In the genomic region with DNA sequence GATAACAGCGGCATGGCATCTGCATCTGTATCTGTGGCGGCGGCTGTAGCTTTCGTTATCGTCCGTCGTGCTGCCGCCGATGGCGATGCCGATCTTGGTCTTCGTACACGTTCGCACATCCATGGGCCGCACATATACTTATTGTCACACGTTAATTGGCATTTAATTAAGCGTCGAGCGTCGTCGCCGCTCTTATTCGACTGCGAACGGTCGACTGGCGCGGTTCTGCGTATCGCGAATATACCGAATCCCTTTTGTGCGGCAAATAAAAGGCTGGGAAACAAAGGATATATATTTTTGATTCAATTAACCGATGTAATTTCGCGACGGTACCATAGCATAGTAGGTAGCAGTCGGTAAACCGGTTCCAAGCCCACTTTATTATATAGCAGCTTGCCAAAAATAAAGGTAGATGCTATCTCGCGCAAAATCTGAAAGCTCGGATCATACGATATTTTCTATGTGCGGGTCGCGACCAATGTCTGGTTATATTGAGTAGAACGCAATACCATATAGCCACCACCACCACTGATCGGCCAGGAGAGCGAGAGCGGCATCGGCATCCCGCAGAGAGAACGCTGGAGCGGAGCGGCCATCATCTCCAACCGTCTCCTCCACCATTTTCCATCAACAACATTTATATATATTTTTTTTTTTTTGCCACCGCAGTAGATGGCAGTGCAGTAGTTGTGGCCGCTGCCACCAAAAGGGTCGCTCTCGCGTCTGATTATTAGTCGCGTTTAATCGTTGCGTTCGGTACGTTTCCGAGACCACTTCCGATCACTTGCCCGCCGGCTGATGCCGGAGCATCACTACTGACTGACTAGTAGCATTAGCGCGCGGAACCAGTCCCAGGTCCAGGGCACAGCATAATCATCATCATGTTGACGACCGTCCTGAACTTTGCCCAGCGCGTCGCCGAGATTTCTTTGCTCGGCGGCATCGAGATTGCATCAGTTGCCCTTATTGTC, we compare ENCODE assay signal across 1 fruit fly cellular context.
TF ChIP-seq lines count a peak whose summit lies in the region.

A gene (plus strand): TSS at position 192 of the 971 bp plus-strand sequence.

TF ChIP-seq in whole organism, embryonic, 481 proteins besides CTCF, POLR2A, EP300 and RAD21 (continued from another document and continues in another):
- no peak for TF ChIP-seq Hr3 (GFP tag; optimal IDR thresholded peaks at IDR 0.05; lab: Kevin White, UChicago)
- TF ChIP-seq slp2 (GFP tag; optimal IDR thresholded peaks at IDR 0.05; lab: Kevin White, UChicago), result no peak
- TF ChIP-seq rib (GFP tag; IDR thresholded peaks at IDR 0.05; lab: Robert Waterston, UW), result peak; percentile 33; the same call in 1 of the 2 replicates
- no peak for TF ChIP-seq cad (GFP tag; optimal IDR thresholded peaks at IDR 0.05; lab: Kevin White, UChicago)
- no peak for TF ChIP-seq toy (GFP tag; IDR thresholded peaks at IDR 0.05; lab: Robert Waterston, UW)
- no peak for TF ChIP-seq prd (optimal IDR thresholded peaks at IDR 0.05; lab: Kevin White, UChicago)
- no peak for TF ChIP-seq prd (GFP tag; IDR thresholded peaks at IDR 0.05; lab: Robert Waterston, UW)
- TF ChIP-seq Myb (GFP tag; optimal IDR thresholded peaks at IDR 0.05; lab: Kevin White, UChicago), result no peak
- TF ChIP-seq kah (GFP tag; optimal IDR thresholded peaks at IDR 0.05; lab: Kevin White, UChicago), result peak; percentile 7
- no peak for TF ChIP-seq CG7372 (GFP tag; IDR thresholded peaks at IDR 0.05; lab: Robert Waterston, UW)
- TF ChIP-seq CG4854 (GFP tag; optimal IDR thresholded peaks at IDR 0.05; lab: Kevin White, UChicago), result no peak
- TF ChIP-seq CG13424 (tag; optimal IDR thresholded peaks at IDR 0.05; lab: Kevin White, UChicago), result no peak
- TF ChIP-seq pzg (GFP tag; optimal IDR thresholded peaks at IDR 0.05; lab: Kevin White, UChicago), result no peak
- no peak for TF ChIP-seq CG33557 (GFP tag; optimal IDR thresholded peaks at IDR 0.05; lab: Kevin White, UChicago)
- peak; percentile 73; the same call in 3 of the 4 replicates for TF ChIP-seq chinmo (GFP tag; IDR thresholded peaks at IDR 0.05; lab: Robert Waterston, UW; ENCODE audit: partially characterized antibody)
- TF ChIP-seq Max (GFP tag; optimal IDR thresholded peaks at IDR 0.05; lab: Kevin White, UChicago), result no peak
- TF ChIP-seq CG1792 (GFP tag; optimal IDR thresholded peaks at IDR 0.05; lab: Kevin White, UChicago), result no peak
- TF ChIP-seq maf-S (GFP tag; optimal IDR thresholded peaks at IDR 0.05; lab: Kevin White, UChicago), result no peak
- peak; percentile 57 for TF ChIP-seq CG13624 (GFP tag; optimal IDR thresholded peaks at IDR 0.05; lab: Kevin White, UChicago)
- TF ChIP-seq caup (GFP tag; optimal IDR thresholded peaks at IDR 0.05; lab: Kevin White, UChicago; ENCODE audit: severe bottlenecking), result no peak
- no peak for TF ChIP-seq BtbVII (GFP tag; optimal IDR thresholded peaks at IDR 0.05; lab: Kevin White, UChicago)
- TF ChIP-seq klu (GFP tag; IDR thresholded peaks at IDR 0.05; lab: Robert Waterston, UW), result no peak
- no peak for TF ChIP-seq jigr1 (GFP tag; IDR thresholded peaks at IDR 0.05; lab: Robert Waterston, UW)
- TF ChIP-seq CG18262 (tag; optimal IDR thresholded peaks at IDR 0.05; lab: Kevin White, UChicago), result no peak
- TF ChIP-seq gro (GFP tag; optimal IDR thresholded peaks at IDR 0.05; lab: Kevin White, UChicago), result peak; percentile 11
- TF ChIP-seq vnd (GFP tag; IDR thresholded peaks at IDR 0.05; lab: Robert Waterston, UW; ENCODE audit: partially characterized antibody), result no peak
- no peak for TF ChIP-seq Dfd (GFP tag; optimal IDR thresholded peaks at IDR 0.05; lab: Kevin White, UChicago)
- TF ChIP-seq Ssrp (tag; optimal IDR thresholded peaks at IDR 0.05; lab: Kevin White, UChicago), result no peak
- TF ChIP-seq ash1 (GFP tag; optimal IDR thresholded peaks at IDR 0.05; lab: Kevin White, UChicago), result no peak
- TF ChIP-seq D (optimal IDR thresholded peaks at IDR 0.05; lab: Kevin White, UChicago), result no peak
- TF ChIP-seq D (GFP tag; optimal IDR thresholded peaks at IDR 0.05; lab: Kevin White, UChicago), result no peak
- TF ChIP-seq Lhr (GFP tag; optimal IDR thresholded peaks at IDR 0.05; lab: Kevin White, UChicago), result no peak
- TF ChIP-seq CG15514 (GFP tag; optimal IDR thresholded peaks at IDR 0.05; lab: Kevin White, UChicago), result peak; percentile 68
- TF ChIP-seq tap (tag; optimal IDR thresholded peaks at IDR 0.05; lab: Kevin White, UChicago), result no peak
- no peak for TF ChIP-seq psq (GFP tag; optimal IDR thresholded peaks at IDR 0.05; lab: Kevin White, UChicago)
- peak; percentile 83 for TF ChIP-seq CG10543 (GFP tag; optimal IDR thresholded peaks at IDR 0.05; lab: Kevin White, UChicago)
- TF ChIP-seq CG1603 (tag; optimal IDR thresholded peaks at IDR 0.05; lab: Kevin White, UChicago), result no peak
- TF ChIP-seq CG18599 (GFP tag; optimal IDR thresholded peaks at IDR 0.05; lab: Kevin White, UChicago), result peak; percentile 7
- peak; percentile 24 for TF ChIP-seq Meics (GFP tag; optimal IDR thresholded peaks at IDR 0.05; lab: Kevin White, UChicago)
- TF ChIP-seq CG13775 (GFP tag; optimal IDR thresholded peaks at IDR 0.05; lab: Kevin White, UChicago), result peak; percentile 20
- TF ChIP-seq CG12071 (GFP tag; optimal IDR thresholded peaks at IDR 0.05; lab: Kevin White, UChicago), result no peak
- TF ChIP-seq cato (GFP tag; optimal IDR thresholded peaks at IDR 0.05; lab: Kevin White, UChicago; ENCODE audit: borderline replicate concordance), result no peak
- no peak for TF ChIP-seq CG10565 (GFP tag; optimal IDR thresholded peaks at IDR 0.05; lab: Kevin White, UChicago)
- no peak for TF ChIP-seq CG4730 (GFP tag; IDR thresholded peaks at IDR 0.05; lab: Robert Waterston, UW)
- TF ChIP-seq otp (GFP tag; IDR thresholded peaks at IDR 0.05; lab: Robert Waterston, UW), result no peak
- TF ChIP-seq sqz (GFP tag; optimal IDR thresholded peaks at IDR 0.05; lab: Kevin White, UChicago), result peak; percentile 22
- no peak for TF ChIP-seq CG14441 (GFP tag; IDR thresholded peaks at IDR 0.05; lab: Robert Waterston, UW)
- no peak for TF ChIP-seq CG16815 (GFP tag; optimal IDR thresholded peaks at IDR 0.05; lab: Kevin White, UChicago)
- no peak for TF ChIP-seq CG2202 (tag; optimal IDR thresholded peaks at IDR 0.05; lab: Kevin White, UChicago)
- peak; percentile 3 for TF ChIP-seq schlank (tag; optimal IDR thresholded peaks at IDR 0.05; lab: Kevin White, UChicago)
- TF ChIP-seq trem (tag; optimal IDR thresholded peaks at IDR 0.05; lab: Kevin White, UChicago), result no peak
- TF ChIP-seq disco-r (GFP tag; optimal IDR thresholded peaks at IDR 0.05; lab: Kevin White, UChicago), result no peak
- no peak for TF ChIP-seq Hr51 (GFP tag; optimal IDR thresholded peaks at IDR 0.05; lab: Kevin White, UChicago)
- no peak for TF ChIP-seq grn (GFP tag; optimal IDR thresholded peaks at IDR 0.05; lab: Kevin White, UChicago)
- TF ChIP-seq croc (GFP tag; conservative IDR thresholded peaks at IDR 0.05; lab: Robert Waterston, UW), result no peak
- TF ChIP-seq Lpt (GFP tag; optimal IDR thresholded peaks at IDR 0.05; lab: Kevin White, UChicago), result no peak
- TF ChIP-seq CG5953 (GFP tag; IDR thresholded peaks at IDR 0.05; lab: Robert Waterston, UW), result peak; percentile 34; the same call in 1 of the 2 replicates
- peak; percentile 92 for TF ChIP-seq exex (tag; optimal IDR thresholded peaks at IDR 0.05; lab: Kevin White, UChicago)
- TF ChIP-seq CG11560 (tag; IDR thresholded peaks at IDR 0.05; lab: Robert Waterston, UW), result no peak
- TF ChIP-seq aop (GFP tag; IDR thresholded peaks at IDR 0.05; lab: Robert Waterston, UW), result no peak
- TF ChIP-seq CG10959 (GFP tag; IDR thresholded peaks at IDR 0.05; lab: Robert Waterston, UW), result no peak
- no peak for TF ChIP-seq CG11456 (GFP tag; IDR thresholded peaks at IDR 0.05; lab: Robert Waterston, UW)
- TF ChIP-seq Bteb2 (GFP tag; optimal IDR thresholded peaks at IDR 0.05; lab: Kevin White, UChicago), result no peak
- no peak for TF ChIP-seq CG17361 (GFP tag; IDR thresholded peaks at IDR 0.05; lab: Robert Waterston, UW)
- no peak for TF ChIP-seq CG16779 (GFP tag; IDR thresholded peaks at IDR 0.05; lab: Robert Waterston, UW)
- no peak for TF ChIP-seq CoRest (tag; optimal IDR thresholded peaks at IDR 0.05; lab: Kevin White, UChicago)
- no peak for TF ChIP-seq CG4424 (GFP tag; optimal IDR thresholded peaks at IDR 0.05; lab: Kevin White, UChicago)
- no peak for TF ChIP-seq CG9817 (tag; optimal IDR thresholded peaks at IDR 0.05; lab: Kevin White, UChicago)
- no peak for TF ChIP-seq Oli (tag; optimal IDR thresholded peaks at IDR 0.05; lab: Kevin White, UChicago)
- no peak for TF ChIP-seq CG1832 (GFP tag; optimal IDR thresholded peaks at IDR 0.05; lab: Kevin White, UChicago)
- no peak for TF ChIP-seq gce (GFP tag; IDR thresholded peaks at IDR 0.05; lab: Robert Waterston, UW)
- TF ChIP-seq Sox102F (GFP tag; optimal IDR thresholded peaks at IDR 0.05; lab: Kevin White, UChicago), result no peak
- no peak for TF ChIP-seq Ets65A (GFP tag; lab: Kevin White, UChicago)
- TF ChIP-seq CG10209 (GFP tag; optimal IDR thresholded peaks at IDR 0.05; lab: Kevin White, UChicago), result no peak
- TF ChIP-seq nerfin-1 (tag; optimal IDR thresholded peaks at IDR 0.05; lab: Kevin White, UChicago), result no peak
- no peak for TF ChIP-seq Dp (GFP tag; optimal IDR thresholded peaks at IDR 0.05; lab: Kevin White, UChicago)
- peak; percentile 80 for TF ChIP-seq CG34376 (GFP tag; optimal IDR thresholded peaks at IDR 0.05; lab: Kevin White, UChicago)
- no peak for TF ChIP-seq MBD-R2 (GFP tag; IDR thresholded peaks at IDR 0.05; lab: Robert Waterston, UW)
- no peak for TF ChIP-seq phol (tag; optimal IDR thresholded peaks at IDR 0.05; lab: Kevin White, UChicago)
- TF ChIP-seq onecut (GFP tag; IDR thresholded peaks at IDR 0.05; lab: Robert Waterston, UW), result no peak
- no peak for TF ChIP-seq CG12391 (tag; optimal IDR thresholded peaks at IDR 0.05; lab: Kevin White, UChicago)
- TF ChIP-seq Dll (GFP tag; IDR thresholded peaks at IDR 0.05; lab: Robert Waterston, UW; ENCODE audit: partially characterized antibody), result 0 out of 4 replicates have a peak, but pooled peaks have one; percentile 10
- TF ChIP-seq Deaf1 (tag; optimal IDR thresholded peaks at IDR 0.05; lab: Kevin White, UChicago), result peak; percentile 93
- peak; percentile 44 for TF ChIP-seq zen (tag; optimal IDR thresholded peaks at IDR 0.05; lab: Kevin White, UChicago)
- TF ChIP-seq bowl (GFP tag; IDR thresholded peaks at IDR 0.05; lab: Robert Waterston, UW), result no peak
- no peak for TF ChIP-seq Abd-B (GFP tag; optimal IDR thresholded peaks at IDR 0.05; lab: Kevin White, UChicago)
- TF ChIP-seq CG2199 (GFP tag; IDR thresholded peaks at IDR 0.05; lab: Robert Waterston, UW), result 0 out of 3 replicates have a peak, but pooled peaks have one; percentile 40
- TF ChIP-seq CG11085 (GFP tag; IDR thresholded peaks at IDR 0.05; lab: Robert Waterston, UW), result 0 out of 2 replicates have a peak, but pooled peaks have one; percentile 9
- TF ChIP-seq yki (optimal IDR thresholded peaks at IDR 0.05; lab: Kevin White, UChicago), result no peak
- no peak for TF ChIP-seq CG9797 (GFP tag; optimal IDR thresholded peaks at IDR 0.05; lab: Kevin White, UChicago)
- TF ChIP-seq PHDP (tag; optimal IDR thresholded peaks at IDR 0.05; lab: Kevin White, UChicago), result no peak
- no peak for TF ChIP-seq CG17385 (GFP tag; optimal IDR thresholded peaks at IDR 0.05; lab: Kevin White, UChicago)
- TF ChIP-seq hbn (GFP tag; IDR thresholded peaks at IDR 0.05; lab: Robert Waterston, UW; ENCODE audit: partially characterized antibody), result no peak
- TF ChIP-seq cwo (GFP tag; optimal IDR thresholded peaks at IDR 0.05; lab: Kevin White, UChicago), result peak; percentile 20
- TF ChIP-seq CG4360 (GFP tag; IDR thresholded peaks at IDR 0.05; lab: Robert Waterston, UW), result no peak
- no peak for TF ChIP-seq h (optimal IDR thresholded peaks at IDR 0.05; lab: Kevin White, UChicago)
- no peak for TF ChIP-seq CG31224 (GFP tag; IDR thresholded peaks at IDR 0.05; lab: Robert Waterston, UW)
- 0 out of 3 replicates have a peak, but pooled peaks have one; percentile 11 for TF ChIP-seq knrl (GFP tag; IDR thresholded peaks at IDR 0.05; lab: Robert Waterston, UW; ENCODE audit: partially characterized antibody)
- TF ChIP-seq chn (GFP tag; optimal IDR thresholded peaks at IDR 0.05; lab: Kevin White, UChicago), result no peak
- no peak for TF ChIP-seq chm (GFP tag; IDR thresholded peaks at IDR 0.05; lab: Robert Waterston, UW)
- no peak for TF ChIP-seq HLH54F (GFP tag; optimal IDR thresholded peaks at IDR 0.05; lab: Kevin White, UChicago)
- no peak for TF ChIP-seq BEAF-32 (GFP tag; optimal IDR thresholded peaks at IDR 0.05; lab: Kevin White, UChicago)
- TF ChIP-seq CG16813 (GFP tag; IDR thresholded peaks at IDR 0.05; lab: Robert Waterston, UW; ENCODE audit: partially characterized antibody), result no peak
- no peak for TF ChIP-seq CG6689 (GFP tag; IDR thresholded peaks at IDR 0.05; lab: Robert Waterston, UW)
- TF ChIP-seq CG3163 (GFP tag; optimal IDR thresholded peaks at IDR 0.05; lab: Kevin White, UChicago), result no peak
- no peak for TF ChIP-seq Elba2 (GFP tag; optimal IDR thresholded peaks at IDR 0.05; lab: Kevin White, UChicago)
- TF ChIP-seq CG4820 (GFP tag; optimal IDR thresholded peaks at IDR 0.05; lab: Kevin White, UChicago), result no peak
- TF ChIP-seq CG10147 (GFP tag; optimal IDR thresholded peaks at IDR 0.05; lab: Kevin White, UChicago), result no peak
- TF ChIP-seq Nf-YC (tag; optimal IDR thresholded peaks at IDR 0.05; lab: Kevin White, UChicago), result no peak
- TF ChIP-seq corto (GFP tag; optimal IDR thresholded peaks at IDR 0.05; lab: Kevin White, UChicago), result no peak
- no peak for TF ChIP-seq hb (GFP tag; IDR thresholded peaks at IDR 0.05; lab: Robert Waterston, UW; ENCODE audit: partially characterized antibody)
- TF ChIP-seq Scr (GFP tag; IDR thresholded peaks at IDR 0.05; lab: Robert Waterston, UW; ENCODE audit: partially characterized antibody), result no peak
- TF ChIP-seq al (GFP tag; IDR thresholded peaks at IDR 0.05; lab: Robert Waterston, UW), result no peak
- no peak for TF ChIP-seq Mrtf (GFP tag; IDR thresholded peaks at IDR 0.05; lab: Robert Waterston, UW)
- TF ChIP-seq Vsx1 (GFP tag; optimal IDR thresholded peaks at IDR 0.05; lab: Kevin White, UChicago), result no peak
- no peak for TF ChIP-seq lbe (GFP tag; optimal IDR thresholded peaks at IDR 0.05; lab: Kevin White, UChicago)
- no peak for TF ChIP-seq ase (GFP tag; IDR thresholded peaks at IDR 0.05; lab: Robert Waterston, UW)
- no peak for TF ChIP-seq Sry-β (GFP tag; optimal IDR thresholded peaks at IDR 0.05; lab: Kevin White, UChicago)
- TF ChIP-seq Drgx (GFP tag; IDR thresholded peaks at IDR 0.05; lab: Robert Waterston, UW), result no peak
- no peak for TF ChIP-seq crol (GFP tag; IDR thresholded peaks at IDR 0.05; lab: Robert Waterston, UW)
- TF ChIP-seq Dek (tag; optimal IDR thresholded peaks at IDR 0.05; lab: Kevin White, UChicago), result no peak
- TF ChIP-seq Dref (GFP tag; IDR thresholded peaks at IDR 0.05; lab: Robert Waterston, UW), result no peak
- no peak for TF ChIP-seq her (GFP tag; optimal IDR thresholded peaks at IDR 0.05; lab: Kevin White, UChicago)
- no peak for TF ChIP-seq CG8765 (GFP tag; IDR thresholded peaks at IDR 0.05; lab: Robert Waterston, UW)
